Fruit fly (Drosophila melanogaster) whole organism, embryonic: Measurements from ENCODE around the gene Pop2.
A peak's percentile ranks its signal among the peaks of the same experiment; 100 is the strongest.

Source experiments
- Asciz ChIP-seq: fragments of 200-800 bp; sonication (Bioruptor generic); optimal IDR thresholded peaks from 2 replicates; lab custom pipeline; 2017; ENCODE audit warnings: missing biosample characterization, mild to moderate bottlenecking, missing genetic modification characterization, missing genetic modification reagents
- Bdp1 ChIP-seq: fragments of 200-800 bp; sonication (Bioruptor generic); optimal IDR thresholded peaks from 3 replicates; lab custom pipeline; 2016; ENCODE audit warnings: missing biosample characterization, missing genetic modification characterization
- CG10274 ChIP-seq: fragments of 200-800 bp; sonication (Bioruptor generic); optimal IDR thresholded peaks from 3 replicates; lab custom pipeline; 2017; ENCODE audit warnings: missing biosample characterization, mild to moderate bottlenecking, missing genetic modification characterization
- CG11456 ChIP-seq: fragments of 200-800 bp; sonication (Bioruptor generic); IDR thresholded peaks from 3 replicates; pipeline ENCODE4 v1.3.6; 2022; ENCODE audit warnings: missing biosample characterization, missing genetic modification characterization
- CG11695 ChIP-seq: fragments of 200-800 bp; sonication (Bioruptor generic); IDR thresholded peaks from 3 replicates; pipeline ENCODE4 v1.3.6; 2022; ENCODE audit warnings: missing biosample characterization, missing genetic modification characterization
- CG11723 ChIP-seq: fragments of 200-800 bp; sonication (Bioruptor generic); optimal IDR thresholded peaks from 2 replicates; lab custom pipeline; 2017; ENCODE audit warnings: missing biosample characterization, mild to moderate bottlenecking, missing genetic modification characterization
- CG12155 ChIP-seq: fragments of 200-800 bp; sonication (Bioruptor generic); optimal IDR thresholded peaks from 3 replicates; lab custom pipeline; 2016; ENCODE audit warnings: missing biosample characterization, missing genetic modification characterization
- CG12236 ChIP-seq: fragments of 200-800 bp; sonication (Bioruptor generic); optimal IDR thresholded peaks from 2 replicates; lab custom pipeline; 2016; ENCODE audit warnings: missing biosample characterization, missing genetic modification characterization
- CG13123 ChIP-seq: fragments of 200-800 bp; sonication (Bioruptor generic); optimal IDR thresholded peaks from 2 replicates; lab custom pipeline; 2016; ENCODE audit warnings: missing biosample characterization, missing genetic modification characterization
- CG14050 ChIP-seq: fragments of 200-800 bp; sonication (Bioruptor generic); IDR thresholded peaks from 3 replicates; pipeline ENCODE4 v1.3.6; 2022; ENCODE audit warnings: missing biosample characterization, missing genetic modification characterization
- CG18599 ChIP-seq: fragments of 200-800 bp; sonication (Bioruptor generic); optimal IDR thresholded peaks from 3 replicates; lab custom pipeline; 2017; ENCODE audit warnings: missing biosample characterization, missing genetic modification characterization, mild to moderate bottlenecking, moderate library complexity, missing genetic modification reagents
- CG2129 ChIP-seq: fragments of 200-800 bp; sonication (Bioruptor generic); IDR thresholded peaks from 2 replicates; pipeline ENCODE4 v1.3.6; 2022; ENCODE audit warnings: missing biosample characterization, missing genetic modification characterization; ENCODE audit not compliant: partially characterized antibody
- CG2678 ChIP-seq: fragments of 200-800 bp; sonication (Bioruptor generic); optimal IDR thresholded peaks from 3 replicates; lab custom pipeline; 2019; ENCODE audit warnings: missing biosample characterization, mild to moderate bottlenecking, missing genetic modification characterization, moderate library complexity
- CG31365 ChIP-seq: fragments of 200-800 bp; sonication (Bioruptor generic); optimal IDR thresholded peaks from 2 replicates; lab custom pipeline; 2018; ENCODE audit warnings: missing biosample characterization, mild to moderate bottlenecking, missing genetic modification characterization
- CG4820 ChIP-seq: fragments of 200-800 bp; sonication (Bioruptor generic); optimal IDR thresholded peaks from 3 replicates; lab custom pipeline; 2016; ENCODE audit warnings: missing biosample characterization, missing genetic modification characterization
- D ChIP-seq, 2 experiments: fragments of 200-800 bp in 1 of 2; fragments of >200 bp in 1 of 2; sonication (Bioruptor generic) in 1 of 2; optimal IDR thresholded peaks; 2 replicates in 1 of 2; 3 replicates in 1 of 2; lab custom pipeline; 2017; ENCODE audit warnings: mild to moderate bottlenecking in 1 of 2, missing biosample characterization in 1 of 2, missing genetic modification characterization in 1 of 2, missing genetic modification reagents in 1 of 2
- Dip3 ChIP-seq: fragments of 200-800 bp; sonication (Bioruptor generic); optimal IDR thresholded peaks from 3 replicates; lab custom pipeline; 2016; ENCODE audit warnings: missing biosample characterization, missing genetic modification characterization
- E2f2 ChIP-seq: fragments of 200-800 bp; sonication (Bioruptor generic); IDR thresholded peaks from 2 replicates; pipeline ENCODE4 v1.3.6; 2022; ENCODE audit warnings: missing biosample characterization, missing genetic modification characterization
- Hey ChIP-seq: fragments of 200-800 bp; sonication (Bioruptor generic); optimal IDR thresholded peaks from 3 replicates; lab custom pipeline; 2018; ENCODE audit warnings: missing biosample characterization, mild to moderate bottlenecking, missing genetic modification characterization
- Hmr ChIP-seq: fragments of 200-800 bp; sonication (Bioruptor generic); optimal IDR thresholded peaks from 3 replicates; lab custom pipeline; 2017; ENCODE audit warnings: mild to moderate bottlenecking, missing biosample characterization, missing genetic modification reagents, missing genetic modification characterization
- Med ChIP-seq: fragments of 200-800 bp; sonication (Bioruptor generic); peaks from one replicate; lab custom pipeline; 2016; ENCODE audit warnings: missing biosample characterization, missing genetic modification characterization, mild to moderate bottlenecking, inconsistent platforms, moderate library complexity
- Meics ChIP-seq: fragments of 200-800 bp; sonication (Bioruptor generic); optimal IDR thresholded peaks from 2 replicates; lab custom pipeline; 2017; ENCODE audit warnings: missing biosample characterization, mild to moderate bottlenecking, missing genetic modification characterization
- Mrtf ChIP-seq: fragments of 200-800 bp; sonication (Bioruptor generic); IDR thresholded peaks from 3 replicates; pipeline ENCODE4 v1.3.6; 2022; ENCODE audit warnings: missing biosample characterization, missing genetic modification characterization
- Optix ChIP-seq: fragments of 200-800 bp; sonication (Bioruptor generic); IDR thresholded peaks from 3 replicates; pipeline ENCODE4 v1.3.6; 2022; ENCODE audit warnings: missing biosample characterization, missing genetic modification characterization
- PHDP ChIP-seq: fragments of 200-800 bp; sonication (Bioruptor generic); optimal IDR thresholded peaks from 3 replicates; lab custom pipeline; 2018; ENCODE audit warnings: missing biosample characterization, mild to moderate bottlenecking, missing genetic modification characterization, moderate library complexity
- Scr ChIP-seq: fragments of 200-800 bp; sonication (Bioruptor generic); IDR thresholded peaks from 2 replicates; pipeline ENCODE4 v1.3.6; 2022; ENCODE audit warnings: missing biosample characterization, missing genetic modification characterization; ENCODE audit not compliant: partially characterized antibody
- Side ChIP-seq: fragments of 200-800 bp; sonication (Bioruptor generic); optimal IDR thresholded peaks from 2 replicates; lab custom pipeline; 2016; ENCODE audit warnings: missing biosample characterization, missing genetic modification characterization
- ara ChIP-seq: fragments of 200-800 bp; sonication (Bioruptor generic); IDR thresholded peaks from 2 replicates; pipeline ENCODE4 v1.3.6; 2022; ENCODE audit warnings: missing biosample characterization, missing genetic modification characterization
- bbx ChIP-seq: fragments of 200-800 bp; sonication (Bioruptor generic); IDR thresholded peaks from 2 replicates; pipeline ENCODE4 v1.3.6; 2022; ENCODE audit warnings: missing biosample characterization, missing genetic modification characterization; ENCODE audit not compliant: partially characterized antibody
- bsh ChIP-seq, 2 experiments: fragments of 200-800 bp; sonication (Bioruptor generic); optimal IDR thresholded peaks; 2 replicates each; lab custom pipeline; 2017 to 2018; ENCODE audit warnings: mild to moderate bottlenecking in 2 of 2, missing biosample characterization in 2 of 2, missing genetic modification characterization in 2 of 2, moderate library complexity in 1 of 2
- caup ChIP-seq: fragments of 200-800 bp; sonication (Bioruptor generic); optimal IDR thresholded peaks from 3 replicates; lab custom pipeline; 2017; ENCODE audit warnings: missing biosample characterization, mild to moderate bottlenecking, missing genetic modification characterization, moderate library complexity; ENCODE audit not compliant: severe bottlenecking
- chif ChIP-seq, 2 experiments: fragments of 200-800 bp; sonication (Bioruptor generic); optimal IDR thresholded peaks; 3 replicates each; lab custom pipeline; 2016; ENCODE audit warnings: missing biosample characterization in 2 of 2, missing genetic modification characterization in 2 of 2
- cwo ChIP-seq: fragments of 200-800 bp; sonication (Bioruptor generic); optimal IDR thresholded peaks from 3 replicates; lab custom pipeline; 2017; ENCODE audit warnings: missing biosample characterization, missing genetic modification characterization, mild to moderate bottlenecking, moderate library complexity, missing genetic modification reagents
- dimm ChIP-seq: fragments of 200-800 bp; sonication (Bioruptor generic); IDR thresholded peaks from 2 replicates; pipeline ENCODE4 v1.3.6; 2022; ENCODE audit warnings: missing biosample characterization, missing genetic modification characterization
- disco-r ChIP-seq: fragments of 200-800 bp; sonication (Bioruptor generic); optimal IDR thresholded peaks from 2 replicates; lab custom pipeline; 2016; ENCODE audit warnings: missing biosample characterization, missing genetic modification characterization
- dpn ChIP-seq, 2 experiments: fragments of 200-800 bp; sonication (Bioruptor generic); optimal IDR thresholded peaks; 3 replicates each; lab custom pipeline; 2016; ENCODE audit warnings: missing biosample characterization in 2 of 2, missing genetic modification characterization in 2 of 2
- en ChIP-seq: fragments of 200-800 bp; sonication (Bioruptor generic); optimal IDR thresholded peaks from 2 replicates; lab custom pipeline; 2016; ENCODE audit warnings: missing biosample characterization, missing genetic modification characterization
- exex ChIP-seq: fragments of 200-800 bp; sonication (Bioruptor generic); optimal IDR thresholded peaks from 4 replicates; lab custom pipeline; 2018; ENCODE audit warnings: missing biosample characterization, mild to moderate bottlenecking, missing genetic modification characterization, moderate library complexity
- ftz-f1 ChIP-seq: fragments of 200-800 bp; sonication (Bioruptor generic); optimal IDR thresholded peaks from 2 replicates; lab custom pipeline; 2016; ENCODE audit warnings: missing biosample characterization, missing genetic modification characterization
- gem ChIP-seq: fragments of 200-800 bp; sonication (Bioruptor generic); optimal IDR thresholded peaks from 2 replicates; lab custom pipeline; 2019; ENCODE audit warnings: missing biosample characterization, mild to moderate bottlenecking, missing genetic modification characterization, moderate library complexity
- lab ChIP-seq: fragments of 200-800 bp; sonication (Bioruptor generic); optimal IDR thresholded peaks from 3 replicates; lab custom pipeline; 2017; ENCODE audit warnings: missing biosample characterization, missing genetic modification characterization, mild to moderate bottlenecking, moderate library complexity, missing genetic modification reagents
- mld ChIP-seq: fragments of 200-800 bp; sonication (Bioruptor generic); IDR thresholded peaks from 3 replicates; pipeline ENCODE4 v1.3.6; 2022; ENCODE audit warnings: missing biosample characterization, missing genetic modification characterization; ENCODE audit not compliant: partially characterized antibody
- odd ChIP-seq: fragments of 200-800 bp; sonication (Bioruptor generic); optimal IDR thresholded peaks from 2 replicates; lab custom pipeline; 2017; ENCODE audit warnings: missing biosample characterization, mild to moderate bottlenecking, missing genetic modification characterization
- pan ChIP-seq, 4 experiments: fragments of >200 bp in 3 of 4; fragments of 200-800 bp in 1 of 4; sonication (Bioruptor generic) in 1 of 4; optimal IDR thresholded peaks in 3 of 4; IDR thresholded peaks in 1 of 4; 2 replicates each; pipeline versions ENCODE4 v1.3.6 to Lab custom; 2017 to 2022; ENCODE audit warnings: missing biosample characterization in 2 of 4, missing genetic modification characterization in 2 of 4, mixed read lengths in 1 of 4
- ranshi ChIP-seq: fragments of 200-800 bp; sonication (Bioruptor generic); IDR thresholded peaks from 2 replicates; pipeline ENCODE4 v1.3.6; 2022; ENCODE audit warnings: missing biosample characterization, missing genetic modification characterization
- sens-2 ChIP-seq: fragments of 200-800 bp; sonication (Bioruptor generic); IDR thresholded peaks from 2 replicates; pipeline ENCODE4 v1.3.6; 2022; ENCODE audit warnings: missing biosample characterization, missing genetic modification characterization
- seq ChIP-seq: fragments of 200-800 bp; sonication (Bioruptor generic); IDR thresholded peaks from 2 replicates; pipeline ENCODE4 v1.3.6; 2022; ENCODE audit warnings: missing biosample characterization, missing genetic modification characterization
- sob ChIP-seq: fragments of 200-800 bp; sonication (Bioruptor generic); IDR thresholded peaks from 2 replicates; pipeline ENCODE4 v1.3.6; 2022; ENCODE audit warnings: missing biosample characterization, missing genetic modification characterization
- sqz ChIP-seq: fragments of 200-800 bp; sonication (Bioruptor generic); optimal IDR thresholded peaks from 3 replicates; lab custom pipeline; 2018; ENCODE audit warnings: missing biosample characterization, mild to moderate bottlenecking, missing genetic modification characterization

Gene Pop2

dm6 chr3L:12045443-12045842, 42.7 kb upstream of the Pop2 start (continued):
- TF ChIP-seq cwo (GFP tag; lab: Kevin White, UChicago), result peak; percentile 0
- peak; percentile 46 for TF ChIP-seq Hmr (GFP tag; lab: Kevin White, UChicago)
- peak; percentile 29 for TF ChIP-seq Hey (tag; lab: Kevin White, UChicago)
- 0 out of 3 replicates have a peak, but pooled peaks have one; percentile 12 for TF ChIP-seq Optix (GFP tag; lab: Robert Waterston, UW)
- peak; percentile 23; the same call in 1 of the 2 replicates for TF ChIP-seq ara (GFP tag; lab: Robert Waterston, UW)
- no peak for TF ChIP-seq bbx (GFP tag; lab: Robert Waterston, UW)
- no peak for TF ChIP-seq Dip3 (GFP tag; lab: Kevin White, UChicago)
- TF ChIP-seq Scr (GFP tag; lab: Robert Waterston, UW), result no peak
- peak; percentile 58 for TF ChIP-seq lab
- no peak for TF ChIP-seq Mrtf
- TF ChIP-seq CG4820 (GFP tag; lab: Kevin White, UChicago), result no peak
- peak; percentile 33; the same call in 1 of the 2 replicates for TF ChIP-seq E2f2 (GFP tag; lab: Robert Waterston, UW)
- peak; percentile 7 for TF ChIP-seq CG31365 (tag; lab: Kevin White, UChicago)
- TF ChIP-seq Meics (GFP tag; lab: Kevin White, UChicago), result peak; percentile 8
- peak; percentile 7 for TF ChIP-seq exex (tag; lab: Kevin White, UChicago)
- TF ChIP-seq CG18599 (GFP tag; lab: Kevin White, UChicago), result peak; percentile 31
- no peak for TF ChIP-seq CG11456 (GFP tag; lab: Robert Waterston, UW)
- no peak for TF ChIP-seq en (GFP tag; lab: Kevin White, UChicago)
- no peak for TF ChIP-seq CG14050
- peak; percentile 32 for TF ChIP-seq PHDP (tag; lab: Kevin White, UChicago)
- no peak for TF ChIP-seq sens-2 (GFP tag; lab: Robert Waterston, UW)
- peak; percentile 67 for TF ChIP-seq Med (GFP tag; lab: Kevin White, UChicago)
- no peak for TF ChIP-seq pan (optimal IDR thresholded peaks at IDR 0.05; lab: Kevin White, UChicago)
- TF ChIP-seq pan (GFP tag; optimal IDR thresholded peaks at IDR 0.05 in 1 of 2, IDR thresholded peaks at IDR 0.05 in 1 of 2), result peak in 1 of 2 experiments; percentile 22
- TF ChIP-seq CG11695 (GFP tag; lab: Robert Waterston, UW), result 0 out of 3 replicates have a peak, but pooled peaks have one; percentile 24
- TF ChIP-seq sob, result peak; percentile 68; the same call in 1 of the 2 replicates
- peak in 1 of 2 experiments; percentile 10 for TF ChIP-seq bsh (GFP tag; optimal IDR thresholded peaks at IDR 0.05; lab: Kevin White, UChicago)
- no peak for TF ChIP-seq CG12236 (GFP tag; lab: Kevin White, UChicago)
- peak; percentile 17 for TF ChIP-seq sqz (GFP tag; lab: Kevin White, UChicago)
- no peak for TF ChIP-seq ranshi (GFP tag; lab: Robert Waterston, UW)
- no peak for TF ChIP-seq CG11723 (GFP tag; lab: Kevin White, UChicago)
- TF ChIP-seq CG2678 (tag; lab: Kevin White, UChicago), result peak; percentile 41
- TF ChIP-seq Asciz (GFP tag; lab: Kevin White, UChicago), result peak; percentile 63
- no peak for TF ChIP-seq ftz-f1 (GFP tag; lab: Kevin White, UChicago)
- no peak for TF ChIP-seq gem (tag; lab: Kevin White, UChicago)
- no peak for TF ChIP-seq dimm
- TF ChIP-seq seq (GFP tag; lab: Robert Waterston, UW), result peak; percentile 17; the same call in 1 of the 2 replicates
- no peak for TF ChIP-seq disco-r (GFP tag; lab: Kevin White, UChicago)
- TF ChIP-seq D (optimal IDR thresholded peaks at IDR 0.05; lab: Kevin White, UChicago), result no peak
- peak; percentile 12 for TF ChIP-seq D (GFP tag; optimal IDR thresholded peaks at IDR 0.05; lab: Kevin White, UChicago)
- TF ChIP-seq Bdp1 (GFP tag; lab: Kevin White, UChicago), result no peak
- TF ChIP-seq CG12155 (GFP tag; lab: Kevin White, UChicago), result no peak
- TF ChIP-seq odd (GFP tag; lab: Kevin White, UChicago), result peak; percentile 30
- no peak for TF ChIP-seq chif (GFP tag; optimal IDR thresholded peaks at IDR 0.05; lab: Kevin White, UChicago)
- TF ChIP-seq caup, result peak; percentile 54
- no peak for TF ChIP-seq Side (GFP tag; lab: Kevin White, UChicago)
- no peak for TF ChIP-seq mld (GFP tag; lab: Robert Waterston, UW)
- no peak for TF ChIP-seq dpn (GFP tag; optimal IDR thresholded peaks at IDR 0.05; lab: Kevin White, UChicago)
- no peak for TF ChIP-seq CG2129 (GFP tag; lab: Robert Waterston, UW)
- TF ChIP-seq CG13123 (GFP tag; lab: Kevin White, UChicago), result peak; percentile 35
- TF ChIP-seq CG10274 (GFP tag; lab: Kevin White, UChicago), result no peak
